Worm (Caenorhabditis elegans): Measurements from ENCODE around the gene ZC455.1.

ce11 chrV:12800171-12800570, 26.8 kb downstream of the ZC455.1 start, which contains the start of gene ugt-3:
- TF ChIP-seq fkh-10 (GFP tag; optimal IDR thresholded peaks at IDR 0.05) (no peak), ceh-16 (tag; optimal IDR thresholded peaks at IDR 0.05) (no peak), mml-1 (tag; optimal IDR thresholded peaks at IDR 0.05) (no peak), pqm-1 (tag; optimal IDR thresholded peaks at IDR 0.05) (no peak), R02D3.7 (tag; optimal IDR thresholded peaks at IDR 0.05) (no peak), unc-62 (GFP tag; optimal IDR thresholded peaks at IDR 0.05) (no peak), pha-4 (tag; optimal IDR thresholded peaks at IDR 0.05) (no peak), elt-3 (tag; optimal IDR thresholded peaks at IDR 0.05) (no peak), nhr-237 (tag; optimal IDR thresholded peaks at IDR 0.05) (no peak), egl-5 (tag; optimal IDR thresholded peaks at IDR 0.05) (no peak), daf-12 (tag; optimal IDR thresholded peaks at IDR 0.05) (no peak), ceh-82 (tag; optimal IDR thresholded peaks at IDR 0.05) (no peak), hmg-11 (tag; optimal IDR thresholded peaks at IDR 0.05) (no peak), nhr-11 (tag; optimal IDR thresholded peaks at IDR 0.05) (no peak)
